Worm (Caenorhabditis elegans): ENCODE measurements around the gene ugt-65.
A peak's percentile ranks its signal among the peaks of the same experiment; 100 is the strongest.

DNA sequence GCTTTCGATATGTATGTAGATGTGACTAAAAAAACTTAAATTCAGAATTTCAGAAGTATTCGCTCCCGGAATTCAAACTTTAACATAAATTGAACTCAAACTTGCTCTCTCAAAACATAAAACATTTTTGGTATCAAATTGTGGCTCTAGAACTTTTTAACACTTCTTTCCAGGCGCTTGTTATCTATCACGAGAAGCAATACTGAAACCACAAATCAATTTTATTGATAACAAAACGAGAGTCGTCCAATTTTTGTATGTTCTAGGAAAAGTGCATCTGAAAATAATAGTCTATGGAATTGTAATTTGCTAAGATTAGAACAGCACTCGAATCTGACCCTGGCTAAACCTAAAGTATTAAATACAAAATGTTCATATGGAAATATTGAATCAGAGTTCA, 41.6 kb upstream of the ugt-65 start:
- TF ChIP-seq ama-1 (optimal IDR thresholded peaks at IDR 0.05) (no peak), pqm-1 (tag; optimal IDR thresholded peaks at IDR 0.05) (peak; percentile 75), nhr-237 (tag; optimal IDR thresholded peaks at IDR 0.05) (no peak), ceh-82 (tag; optimal IDR thresholded peaks at IDR 0.05) (no peak), fkh-10 (GFP tag; optimal IDR thresholded peaks at IDR 0.05) (no peak)
